Worm (Caenorhabditis elegans): ENCODE results near the gene nhr-94.
A peak's percentile ranks its signal among the peaks of the same experiment; 100 is the strongest.

The nhr-94 gene

DNA sequence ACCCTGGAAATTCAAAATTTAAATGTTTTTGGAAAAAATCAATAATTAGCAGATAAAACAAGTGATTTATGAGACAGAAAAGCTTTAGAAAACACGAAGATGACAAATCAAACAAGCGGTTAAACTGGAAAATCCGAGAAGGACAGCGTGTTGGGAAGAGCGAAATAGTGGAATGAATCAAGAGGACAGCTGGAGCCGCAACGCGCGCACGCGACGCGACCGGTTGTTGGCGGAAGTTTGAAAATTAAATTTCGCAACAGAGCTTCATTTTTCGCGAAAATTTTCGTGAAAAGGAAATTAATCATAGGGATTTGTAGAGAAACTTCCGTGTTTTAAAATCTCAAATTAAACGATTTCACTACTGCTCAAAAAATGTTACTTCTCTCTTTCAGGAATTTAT is 48.8 kb upstream of the nhr-94 start, which contains the start of gene clic-1 (continued):
- TF ChIP-seq F49E8.2 (tag; optimal IDR thresholded peaks at IDR 0.05; ENCODE audit: insufficient read depth) (no peak), sptf-2 (GFP tag; optimal IDR thresholded peaks at IDR 0.05) (no peak), efl-1 (GFP tag; optimal IDR thresholded peaks at IDR 0.05) (peak; percentile 82), hlh-12 (tag; optimal IDR thresholded peaks at IDR 0.05) (no peak)

DNA sequence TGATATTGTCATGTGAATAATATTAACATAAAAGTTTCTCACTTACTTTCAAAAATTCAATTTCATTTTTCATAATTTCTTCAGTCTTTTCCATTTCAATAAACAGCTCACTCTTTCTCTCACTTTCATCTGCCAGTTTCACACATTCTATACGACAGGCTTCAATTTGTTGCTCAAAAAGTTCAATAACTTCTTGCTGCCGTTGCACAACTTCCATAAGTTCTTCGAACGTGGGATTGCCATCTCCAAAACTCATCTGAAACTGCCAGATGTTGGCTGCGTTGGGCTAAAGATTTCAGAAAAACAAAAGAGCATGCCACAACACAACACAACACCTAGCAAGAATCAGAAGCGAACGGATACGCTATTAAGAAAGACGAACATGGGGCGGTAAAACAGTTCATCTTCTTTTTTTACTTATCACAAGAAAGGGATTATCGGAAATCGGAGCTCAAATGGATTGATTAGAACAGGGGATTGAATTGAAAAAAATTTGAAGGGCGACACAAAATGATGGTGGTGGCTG is 47.2 kb upstream of the nhr-94 start:
- TF ChIP-seq F10E7.11 (tag; optimal IDR thresholded peaks at IDR 0.05) (no peak), bed-1 (GFP tag; IDR thresholded peaks at IDR 0.05) (no peak), nfya-1 (tag; optimal IDR thresholded peaks at IDR 0.05; ENCODE audit: borderline replicate concordance, insufficient read depth) (no peak), xnd-1 (tag; optimal IDR thresholded peaks at IDR 0.05) (no peak), unc-62 (GFP tag; optimal IDR thresholded peaks at IDR 0.05) (no peak), F52B5.7 (tag; optimal IDR thresholded peaks at IDR 0.05) (peak; percentile 9), D2030.7 (GFP tag; IDR thresholded peaks at IDR 0.05) (no peak), lir-1 (GFP tag; conservative IDR thresholded peaks at IDR 0.05) (no peak), ztf-3 (GFP tag; optimal IDR thresholded peaks at IDR 0.05) (no peak), madf-6 (GFP tag; IDR thresholded peaks at IDR 0.05) (peak; percentile 42; the same call in 1 of the 2 replicates), lin-26 (GFP tag; IDR thresholded peaks at IDR 0.05) (no peak), snpc-4 (GFP tag; optimal IDR thresholded peaks at IDR 0.05) (no peak), snpc-4 (tag; optimal IDR thresholded peaks at IDR 0.05) (no peak), aptf-3 (GFP tag; IDR thresholded peaks at IDR 0.05) (0 out of 2 replicates have a peak, but pooled peaks have one; percentile 15), cebp-2 (GFP tag; IDR thresholded peaks at IDR 0.05) (0 out of 2 replicates have a peak, but pooled peaks have one; percentile 77), lin-35 (GFP tag; optimal IDR thresholded peaks at IDR 0.05) (no peak), ceh-58 (GFP tag; IDR thresholded peaks at IDR 0.05) (no peak), madf-3 (GFP tag; IDR thresholded peaks at IDR 0.05) (no peak), lin-54 (GFP tag; optimal IDR thresholded peaks at IDR 0.05) (peak; percentile 26), pha-4 (tag; optimal IDR thresholded peaks at IDR 0.05) (no peak), let-526 (GFP tag; IDR thresholded peaks at IDR 0.05) (no peak), nhr-27 (tag; optimal IDR thresholded peaks at IDR 0.05) (no peak), ceh-91 (GFP tag; IDR thresholded peaks at IDR 0.05) (no peak), ekl-4 (GFP tag; IDR thresholded peaks at IDR 0.05) (peak; percentile 60; the same call in 1 of the 2 replicates), Y95B8A.8 (GFP tag; IDR thresholded peaks at IDR 0.05) (no peak), mcd-1 (GFP tag; IDR thresholded peaks at IDR 0.05) (0 out of 2 replicates have a peak, but pooled peaks have one; percentile 12), F49E8.2 (tag; optimal IDR thresholded peaks at IDR 0.05; ENCODE audit: insufficient read depth) (peak; percentile 31), gei-17 (GFP tag; optimal IDR thresholded peaks at IDR 0.05) (no peak), F55B11.4 (tag; optimal IDR thresholded peaks at IDR 0.05; ENCODE audit: borderline replicate concordance, insufficient read depth) (no peak), nfyb-1 (GFP tag; IDR thresholded peaks at IDR 0.05) (peak; percentile 58), F23B12.7 (tag; optimal IDR thresholded peaks at IDR 0.05; ENCODE audit: insufficient read depth) (no peak), attf-6 (GFP tag; IDR thresholded peaks at IDR 0.05) (no peak), repo-1 (tag; optimal IDR thresholded peaks at IDR 0.05) (no peak), pbrm-1 (GFP tag; IDR thresholded peaks at IDR 0.05) (0 out of 2 replicates have a peak, but pooled peaks have one; percentile 32), hsf-1 (GFP tag; IDR thresholded peaks at IDR 0.05) (peak; percentile 67; the same call in 1 of the 2 replicates), rec-8 (tag; optimal IDR thresholded peaks at IDR 0.05) (no peak), ZK185.1 (tag; optimal IDR thresholded peaks at IDR 0.05; ENCODE audit: poor library complexity, severe bottlenecking) (no peak), mxl-1 (tag; optimal IDR thresholded peaks at IDR 0.05) (peak; percentile 26), B0261.1 (tag; optimal IDR thresholded peaks at IDR 0.05) (no peak), B0336.3 (GFP tag; IDR thresholded peaks at IDR 0.05) (peak; percentile 80), madf-10 (tag; optimal IDR thresholded peaks at IDR 0.05) (no peak), zfh-2 (GFP tag; conservative IDR thresholded peaks at IDR 0.05) (no peak), ama-1 (optimal IDR thresholded peaks at IDR 0.05) (no peak), ama-1 (GFP tag; optimal IDR thresholded peaks at IDR 0.05) (peak in 1 of 2 experiments; percentile 43)

Measured in whole organism, young adult.